Fruit fly (Drosophila melanogaster): ENCODE results near the gene Mcm5.

dm6 chr3R:10784058-10784499 lies 4.2 kb upstream of the Mcm5 start, which contains the start of the genes mRpL37 and Rbp1:
- TF ChIP-seq psq (optimal IDR thresholded peaks at IDR 0.05) (no peak), h (optimal IDR thresholded peaks at IDR 0.05) (no peak)

All from Kc167 (cell line).